Fruit fly (Drosophila melanogaster) whole organism, embryonic: ENCODE measurements around the gene sdk.

Experiments
- Atf3 ChIP-seq: fragments of 200-800 bp; sonication (Bioruptor generic); optimal IDR thresholded peaks from 3 replicates; lab custom pipeline; 2016; ENCODE audit warnings: missing biosample characterization, missing genetic modification characterization
- B-H2 ChIP-seq: fragments of 200-800 bp; sonication (Bioruptor generic); optimal IDR thresholded peaks from 2 replicates; lab custom pipeline; 2018; ENCODE audit warnings: missing biosample characterization, mild to moderate bottlenecking, missing genetic modification characterization
- CG10321 ChIP-seq: fragments of 200-800 bp; sonication (Bioruptor generic); IDR thresholded peaks from 2 replicates; pipeline ENCODE4 v1.3.6; 2022; ENCODE audit warnings: missing biosample characterization, missing genetic modification characterization
- CG10431 ChIP-seq: fragments of 200-800 bp; sonication (Bioruptor generic); optimal IDR thresholded peaks from 3 replicates; lab custom pipeline; 2018; ENCODE audit warnings: missing biosample characterization, mild to moderate bottlenecking, missing genetic modification characterization
- CG1233 ChIP-seq: fragments of 200-800 bp; sonication (Bioruptor generic); optimal IDR thresholded peaks from 4 replicates; lab custom pipeline; 2018; ENCODE audit warnings: missing biosample characterization, mild to moderate bottlenecking, missing genetic modification characterization
- CG12769 ChIP-seq: fragments of 200-800 bp; sonication (Bioruptor generic); optimal IDR thresholded peaks from 2 replicates; lab custom pipeline; 2019; ENCODE audit warnings: missing biosample characterization, mild to moderate bottlenecking, missing genetic modification characterization, moderate library complexity
- CG13296 ChIP-seq: fragments of 200-800 bp; sonication (Bioruptor generic); optimal IDR thresholded peaks from 3 replicates; lab custom pipeline; 2018; ENCODE audit warnings: missing biosample characterization, mild to moderate bottlenecking, missing genetic modification characterization
- CG15479 ChIP-seq: fragments of 200-800 bp; sonication (Bioruptor generic); optimal IDR thresholded peaks from 3 replicates; lab custom pipeline; 2019; ENCODE audit warnings: missing biosample characterization, mild to moderate bottlenecking, missing genetic modification characterization, moderate library complexity
- CG15601 ChIP-seq: fragments of 200-800 bp; sonication (Bioruptor generic); optimal IDR thresholded peaks from 3 replicates; lab custom pipeline; 2019; ENCODE audit warnings: missing biosample characterization, mild to moderate bottlenecking, missing genetic modification characterization, moderate library complexity
- CG16813 ChIP-seq: fragments of 200-800 bp; sonication (Bioruptor generic); IDR thresholded peaks from 3 replicates; pipeline ENCODE4 v1.3.6; 2022; ENCODE audit warnings: missing biosample characterization, missing genetic modification characterization; ENCODE audit not compliant: partially characterized antibody
- CG17385 ChIP-seq: fragments of 200-800 bp; sonication (Bioruptor generic); optimal IDR thresholded peaks from 3 replicates; lab custom pipeline; 2018; ENCODE audit warnings: missing biosample characterization, mild to moderate bottlenecking, missing genetic modification characterization
- CG18476 ChIP-seq: fragments of 200-800 bp; sonication (Bioruptor generic); optimal IDR thresholded peaks from 2 replicates; lab custom pipeline; 2016; ENCODE audit warnings: missing biosample characterization, mild to moderate bottlenecking, missing genetic modification characterization
- CG18599 ChIP-seq: fragments of 200-800 bp; sonication (Bioruptor generic); optimal IDR thresholded peaks from 3 replicates; lab custom pipeline; 2017; ENCODE audit warnings: missing biosample characterization, missing genetic modification characterization, mild to moderate bottlenecking, moderate library complexity, missing genetic modification reagents
- CG2116 ChIP-seq: fragments of 200-800 bp; sonication (Bioruptor generic); optimal IDR thresholded peaks from 3 replicates; lab custom pipeline; 2018; ENCODE audit warnings: missing biosample characterization, mild to moderate bottlenecking, missing genetic modification characterization
- CG2875 ChIP-seq: fragments of 200-800 bp; sonication (Bioruptor generic); optimal IDR thresholded peaks from 2 replicates; lab custom pipeline; 2017; ENCODE audit warnings: missing biosample characterization, mild to moderate bottlenecking, missing genetic modification characterization, missing genetic modification reagents
- CG31224 ChIP-seq: fragments of 200-800 bp; sonication (Bioruptor generic); IDR thresholded peaks from 2 replicates; pipeline ENCODE4 v1.3.6; 2022; ENCODE audit warnings: missing biosample characterization, missing genetic modification characterization
- CG32767 ChIP-seq: fragments of 200-800 bp; sonication (Bioruptor generic); IDR thresholded peaks from 2 replicates; pipeline ENCODE4 v1.3.6; 2022; ENCODE audit warnings: missing biosample characterization, missing genetic modification characterization
- CG4360 ChIP-seq: fragments of 200-800 bp; sonication (Bioruptor generic); IDR thresholded peaks from 2 replicates; pipeline ENCODE4 v1.3.6; 2022; ENCODE audit warnings: missing biosample characterization, missing genetic modification characterization
- CG43689 ChIP-seq: fragments of 200-800 bp; sonication (Bioruptor generic); IDR thresholded peaks from 2 replicates; pipeline ENCODE4 v1.3.6; 2022; ENCODE audit warnings: missing biosample characterization, missing genetic modification characterization
- CG6689 ChIP-seq: fragments of 200-800 bp; sonication (Bioruptor generic); IDR thresholded peaks from 2 replicates; pipeline ENCODE4 v1.3.6; 2022; ENCODE audit warnings: missing biosample characterization, missing genetic modification characterization
- CG6791 ChIP-seq: fragments of 200-800 bp; sonication (Bioruptor generic); IDR thresholded peaks from 3 replicates; pipeline ENCODE4 v1.3.6; 2022; ENCODE audit warnings: missing biosample characterization, missing genetic modification characterization; ENCODE audit not compliant: partially characterized antibody
- CG8388 ChIP-seq: fragments of 200-800 bp; sonication (Bioruptor generic); optimal IDR thresholded peaks from 2 replicates; lab custom pipeline; 2019; ENCODE audit warnings: missing biosample characterization, mild to moderate bottlenecking, missing genetic modification characterization, moderate library complexity
- CG8765 ChIP-seq: fragments of 200-800 bp; sonication (Bioruptor generic); IDR thresholded peaks from 2 replicates; pipeline ENCODE4 v1.3.6; 2022; ENCODE audit warnings: missing biosample characterization, missing genetic modification characterization
- Fer1 ChIP-seq: fragments of 200-800 bp; sonication (Bioruptor generic); optimal IDR thresholded peaks from 2 replicates; lab custom pipeline; 2017; ENCODE audit warnings: missing biosample characterization, mild to moderate bottlenecking, missing genetic modification characterization
- Hey ChIP-seq: fragments of 200-800 bp; sonication (Bioruptor generic); optimal IDR thresholded peaks from 3 replicates; lab custom pipeline; 2018; ENCODE audit warnings: missing biosample characterization, mild to moderate bottlenecking, missing genetic modification characterization
- Lhr ChIP-seq: fragments of 200-800 bp; sonication (Bioruptor generic); optimal IDR thresholded peaks from 3 replicates; lab custom pipeline; 2017; ENCODE audit warnings: mild to moderate bottlenecking, missing biosample characterization, missing genetic modification reagents, missing genetic modification characterization
- Meics ChIP-seq: fragments of 200-800 bp; sonication (Bioruptor generic); optimal IDR thresholded peaks from 2 replicates; lab custom pipeline; 2017; ENCODE audit warnings: missing biosample characterization, mild to moderate bottlenecking, missing genetic modification characterization
- Neu2 ChIP-seq: fragments of 200-800 bp; sonication (Bioruptor generic); optimal IDR thresholded peaks from 3 replicates; lab custom pipeline; 2016; ENCODE audit warnings: missing biosample characterization, missing genetic modification characterization, borderline replicate concordance
- Nf-YA ChIP-seq: fragments of 200-800 bp; sonication (Bioruptor generic); IDR thresholded peaks from 2 replicates; pipeline ENCODE4 v1.3.6; 2022; ENCODE audit warnings: missing biosample characterization, missing genetic modification characterization
- NfI ChIP-seq: fragments of 200-800 bp; sonication (Bioruptor generic); optimal IDR thresholded peaks from 3 replicates; lab custom pipeline; 2018; ENCODE audit warnings: missing biosample characterization, mild to moderate bottlenecking, missing genetic modification characterization, moderate library complexity
- Opbp ChIP-seq: fragments of 200-800 bp; sonication (Bioruptor generic); IDR thresholded peaks from 3 replicates; pipeline ENCODE4 v1.3.6; 2022; ENCODE audit warnings: missing biosample characterization, missing genetic modification characterization; ENCODE audit not compliant: partially characterized antibody
- Trl ChIP-seq, 3 experiments: fragments of >200 bp in 2 of 3; fragments of 200-800 bp in 1 of 3; sonication (Bioruptor generic) in 1 of 3; optimal IDR thresholded peaks; 2 replicates in 1 of 3; 3 replicates in 2 of 3; lab custom pipeline; 2016 to 2017; ENCODE audit warnings: missing biosample characterization in 1 of 3, missing genetic modification characterization in 1 of 3
- bab2 ChIP-seq: fragments of 200-800 bp; sonication (Bioruptor generic); optimal IDR thresholded peaks from 2 replicates; lab custom pipeline; 2016; ENCODE audit warnings: missing biosample characterization, missing genetic modification characterization
- cg ChIP-seq: fragments of 200-800 bp; sonication (Bioruptor generic); optimal IDR thresholded peaks from 3 replicates; lab custom pipeline; 2019; ENCODE audit warnings: missing biosample characterization, mild to moderate bottlenecking, missing genetic modification characterization, moderate library complexity
- chm ChIP-seq: fragments of 200-800 bp; sonication (Bioruptor generic); IDR thresholded peaks from 2 replicates; pipeline ENCODE4 v1.3.6; 2022; ENCODE audit warnings: missing biosample characterization, missing genetic modification characterization
- cwo ChIP-seq: fragments of 200-800 bp; sonication (Bioruptor generic); optimal IDR thresholded peaks from 3 replicates; lab custom pipeline; 2017; ENCODE audit warnings: missing biosample characterization, missing genetic modification characterization, mild to moderate bottlenecking, moderate library complexity, missing genetic modification reagents
- da ChIP-seq: fragments of 200-800 bp; sonication (Bioruptor generic); optimal IDR thresholded peaks from 2 replicates; lab custom pipeline; 2016; ENCODE audit warnings: missing biosample characterization, missing genetic modification characterization
- dm ChIP-seq: fragments of 200-800 bp; sonication (Bioruptor generic); optimal IDR thresholded peaks from 3 replicates; lab custom pipeline; 2016; ENCODE audit warnings: missing biosample characterization, missing genetic modification characterization
- gsb ChIP-seq: fragments of 200-800 bp; sonication (Bioruptor generic); IDR thresholded peaks from 2 replicates; pipeline ENCODE4 v1.3.6; 2022; ENCODE audit warnings: missing biosample characterization, missing genetic modification characterization
- hbn ChIP-seq: fragments of 200-800 bp; sonication (Bioruptor generic); IDR thresholded peaks from 2 replicates; pipeline ENCODE4 v1.3.6; 2022; ENCODE audit warnings: missing biosample characterization, missing genetic modification characterization; ENCODE audit not compliant: partially characterized antibody
- jing ChIP-seq: fragments of 200-800 bp; sonication (Bioruptor generic); optimal IDR thresholded peaks from 2 replicates; lab custom pipeline; 2018; ENCODE audit warnings: missing biosample characterization, mild to moderate bottlenecking, missing genetic modification characterization
- nau ChIP-seq: fragments of 200-800 bp; sonication (Bioruptor generic); optimal IDR thresholded peaks from 3 replicates; lab custom pipeline; 2017; ENCODE audit warnings: missing biosample characterization, mild to moderate bottlenecking, missing genetic modification characterization, missing genetic modification reagents
- slbo ChIP-seq: fragments of 200-800 bp; sonication (Bioruptor generic); IDR thresholded peaks from 2 replicates; pipeline ENCODE4 v1.3.6; 2022; ENCODE audit warnings: missing biosample characterization, missing genetic modification characterization
- stwl ChIP-seq: fragments of 200-800 bp; sonication (Bioruptor generic); optimal IDR thresholded peaks from 3 replicates; lab custom pipeline; 2018; ENCODE audit warnings: missing biosample characterization, mild to moderate bottlenecking, missing genetic modification characterization, moderate library complexity
- sug ChIP-seq: fragments of 200-800 bp; optimal IDR thresholded peaks from 2 replicates; lab custom pipeline; 2019; ENCODE audit warnings: missing biosample characterization, mild to moderate bottlenecking, missing genetic modification characterization, moderate library complexity
- tin ChIP-seq: fragments of 200-800 bp; sonication (Bioruptor generic); optimal IDR thresholded peaks from 3 replicates; lab custom pipeline; 2016; ENCODE audit warnings: missing biosample characterization, missing genetic modification characterization
- tna ChIP-seq: fragments of 200-800 bp; sonication (Bioruptor generic); IDR thresholded peaks from 2 replicates; pipeline ENCODE4 v1.3.6; 2022; ENCODE audit warnings: missing biosample characterization, missing genetic modification characterization; ENCODE audit not compliant: partially characterized antibody

The sdk gene

dm6 chrX:755642-756332, 69.2 kb downstream of the sdk start (continued):
- TF ChIP-seq CG8765 (peak; percentile 56; the same call in 1 of the 2 replicates), B-H2 (GFP tag; lab: Kevin White, UChicago) (peak; percentile 63), CG15479 (no peak), NfI (GFP tag; lab: Kevin White, UChicago) (peak; percentile 82), CG6791 (GFP tag; lab: Robert Waterston, UW) (no peak), Nf-YA (peak; percentile 55; the same call in 1 of the 2 replicates), CG6689 (GFP tag; lab: Robert Waterston, UW) (peak; percentile 79), CG13296 (GFP tag; lab: Kevin White, UChicago) (peak; percentile 72), CG18599 (GFP tag; lab: Kevin White, UChicago) (peak; percentile 96), CG18476 (GFP tag; lab: Kevin White, UChicago) (peak; percentile 74), CG10431 (GFP tag; lab: Kevin White, UChicago) (no peak), slbo (GFP tag; lab: Robert Waterston, UW) (peak; percentile 96), sug (tag; lab: Kevin White, UChicago) (peak; percentile 68), CG16813 (no peak), CG43689 (GFP tag; lab: Robert Waterston, UW) (peak; percentile 61; the same call in 1 of the 2 replicates), bab2 (GFP tag; lab: Kevin White, UChicago) (peak; percentile 87), hbn (no peak), chm (GFP tag; lab: Robert Waterston, UW) (peak; percentile 82), Hey (tag; lab: Kevin White, UChicago) (peak; percentile 36), Fer1 (GFP tag; lab: Kevin White, UChicago) (peak; percentile 88), CG2875 (GFP tag; lab: Kevin White, UChicago) (peak; percentile 64), da (peak; percentile 35), CG32767 (GFP tag; lab: Robert Waterston, UW) (peak; percentile 56; the same call in 1 of the 2 replicates), dm (GFP tag; lab: Kevin White, UChicago) (peak; percentile 73), CG2116 (GFP tag; lab: Kevin White, UChicago) (peak; percentile 36), jing (GFP tag; lab: Kevin White, UChicago) (peak; percentile 36), cg (GFP tag; lab: Kevin White, UChicago) (no peak), CG10321 (peak; percentile 65), CG17385 (GFP tag; lab: Kevin White, UChicago) (peak; percentile 77), nau (GFP tag; lab: Kevin White, UChicago) (peak; percentile 66), Opbp (no peak), tin (peak; percentile 78), tna (no peak), cwo (GFP tag; lab: Kevin White, UChicago) (peak; percentile 90), CG31224 (peak; percentile 84), Lhr (peak; percentile 19), Trl (optimal IDR thresholded peaks at IDR 0.05; lab: Kevin White, UChicago) (peak in 1 of 2 experiments; percentile 32), Trl (GFP tag; optimal IDR thresholded peaks at IDR 0.05; lab: Kevin White, UChicago) (peak; percentile 80), CG1233 (GFP tag; lab: Kevin White, UChicago) (peak; percentile 66), CG4360 (GFP tag; lab: Robert Waterston, UW) (peak; percentile 40; the same call in 1 of the 2 replicates), Neu2 (no peak), gsb (peak; percentile 78), CG15601 (tag; lab: Kevin White, UChicago) (peak; percentile 43), Atf3 (GFP tag; lab: Kevin White, UChicago) (peak; percentile 63), Meics (peak; percentile 91), stwl (tag; lab: Kevin White, UChicago) (no peak), CG12769 (tag; lab: Kevin White, UChicago) (peak; percentile 98), CG8388 (peak; percentile 60)
